Worm (Caenorhabditis elegans) whole organism, L3 larva: ENCODE measurements around the gene arv-1.

Experiments used
- R02D3.7 ChIP-seq: fragments of 150-350 bp; optimal IDR thresholded peaks from 2 replicates; lab custom pipeline; 2014; ENCODE audit warnings: missing biosample characterization, missing genetic modification characterization
- ZK546.5 ChIP-seq: sonication (generic microtip); optimal IDR thresholded peaks from 2 replicates; lab custom pipeline; 2017; ENCODE audit warnings: missing biosample characterization, missing genetic modification characterization
- aly-2 ChIP-seq: fragments of 150-350 bp; optimal IDR thresholded peaks from 2 replicates; lab custom pipeline; 2014; ENCODE audit warnings: missing biosample characterization, missing genetic modification characterization
- ama-1 ChIP-seq: fragments of 150-350 bp; optimal IDR thresholded peaks from 2 replicates; lab custom pipeline; 2018
- ceh-16 ChIP-seq: sonication (generic microtip); optimal IDR thresholded peaks from 2 replicates; lab custom pipeline; 2017; ENCODE audit warnings: missing biosample characterization, missing genetic modification characterization
- ceh-28 ChIP-seq: fragments of 150-350 bp; optimal IDR thresholded peaks from 2 replicates; lab custom pipeline; 2014; ENCODE audit warnings: missing biosample characterization, missing genetic modification reagents, missing genetic modification characterization
- ceh-82 ChIP-seq: fragments of 150-350 bp; optimal IDR thresholded peaks from 2 replicates; lab custom pipeline; 2014; ENCODE audit warnings: missing biosample characterization, missing genetic modification characterization
- ceh-9 ChIP-seq: sonication (generic microtip); optimal IDR thresholded peaks from 2 replicates; lab custom pipeline; 2018; ENCODE audit warnings: missing biosample characterization, missing genetic modification characterization
- daf-12 ChIP-seq: fragments of 150-350 bp; optimal IDR thresholded peaks from 2 replicates; lab custom pipeline; 2014; ENCODE audit warnings: missing biosample characterization, missing genetic modification reagents, missing genetic modification characterization
- egl-27 ChIP-seq: sonication (generic microtip); optimal IDR thresholded peaks from 4 replicates; lab custom pipeline; 2017; ENCODE audit warnings: missing biosample characterization, missing genetic modification reagents, missing genetic modification characterization
- egl-5 ChIP-seq: fragments of 150-350 bp; optimal IDR thresholded peaks from 2 replicates; lab custom pipeline; 2017; ENCODE audit warnings: missing biosample characterization, missing genetic modification reagents, missing genetic modification characterization, inconsistent platforms
- elt-1 ChIP-seq: fragments of 150-350 bp; optimal IDR thresholded peaks from 2 replicates; lab custom pipeline; 2014; ENCODE audit warnings: missing biosample characterization, missing genetic modification characterization
- elt-2 ChIP-seq: sonication (generic microtip); optimal IDR thresholded peaks from 2 replicates; lab custom pipeline; 2016; ENCODE audit warnings: missing genetic modification reagents, mild to moderate bottlenecking, missing genetic modification characterization, missing compliant biosample characterization
- elt-3 ChIP-seq, 3 experiments: fragments of 150-350 bp in 1 of 3; sonication (generic microtip) in 2 of 3; optimal IDR thresholded peaks; 2 replicates in 2 of 3; 4 replicates in 1 of 3; lab custom pipeline; 2014 to 2017; ENCODE audit warnings: missing biosample characterization in 3 of 3, missing genetic modification characterization in 3 of 3
- eor-1 ChIP-seq, 2 experiments: fragments of 150-350 bp; optimal IDR thresholded peaks; 2 replicates each; lab custom pipeline; 2014 to 2018; ENCODE audit warnings: missing biosample characterization in 2 of 2, missing genetic modification characterization in 2 of 2
- fkh-10 ChIP-seq: sonication (generic microtip); optimal IDR thresholded peaks from 2 replicates; lab custom pipeline; 2017; ENCODE audit warnings: missing biosample characterization, missing genetic modification reagents, missing genetic modification characterization
- fkh-2 ChIP-seq: fragments of 150-350 bp; optimal IDR thresholded peaks from 2 replicates; lab custom pipeline; 2014; ENCODE audit warnings: missing biosample characterization, missing genetic modification reagents, missing genetic modification characterization
- fos-1 ChIP-seq: fragments of 150-350 bp; optimal IDR thresholded peaks from 2 replicates; lab custom pipeline; 2014; ENCODE audit warnings: missing biosample characterization, missing genetic modification characterization
- hmg-11 ChIP-seq: sonication (generic microtip); optimal IDR thresholded peaks from 2 replicates; lab custom pipeline; 2016; ENCODE audit warnings: missing genetic modification characterization, missing compliant biosample characterization
- jun-1 ChIP-seq: fragments of 150-350 bp; optimal IDR thresholded peaks from 2 replicates; lab custom pipeline; 2014; ENCODE audit warnings: missing biosample characterization, missing genetic modification reagents, missing genetic modification characterization
- lin-15B ChIP-seq: fragments of 150-350 bp; optimal IDR thresholded peaks from 2 replicates; lab custom pipeline; 2014; ENCODE audit warnings: missing biosample characterization, missing genetic modification characterization
- lin-39 ChIP-seq: fragments of 150-350 bp; optimal IDR thresholded peaks from 2 replicates; lab custom pipeline; 2018; ENCODE audit warnings: missing biosample characterization, missing genetic modification reagents, missing genetic modification characterization
- lsy-12 ChIP-seq: sonication (generic microtip); optimal IDR thresholded peaks from 2 replicates; lab custom pipeline; 2016; ENCODE audit warnings: mild to moderate bottlenecking, missing genetic modification characterization, missing compliant biosample characterization
- mdl-1 ChIP-seq: fragments of 150-350 bp; optimal IDR thresholded peaks from 2 replicates; lab custom pipeline; 2014; ENCODE audit warnings: missing biosample characterization, missing genetic modification characterization
- mml-1 ChIP-seq: fragments of 150-350 bp; sonication (generic microtip); optimal IDR thresholded peaks from 3 replicates; lab custom pipeline; 2014; ENCODE audit warnings: missing biosample characterization, missing genetic modification characterization
- nfya-1 ChIP-seq: sonication (generic microtip); optimal IDR thresholded peaks from 2 replicates; lab custom pipeline; 2017; ENCODE audit warnings: missing genetic modification characterization, mild to moderate bottlenecking, missing compliant biosample characterization, antibody characterized with exemption, moderate library complexity; ENCODE audit not compliant: insufficient read depth
- nhr-11 ChIP-seq: fragments of 150-350 bp; optimal IDR thresholded peaks from 2 replicates; lab custom pipeline; 2014; ENCODE audit warnings: missing biosample characterization, missing genetic modification characterization
- nhr-23 ChIP-seq: fragments of 150-350 bp; optimal IDR thresholded peaks from 2 replicates; lab custom pipeline; 2014; ENCODE audit warnings: missing biosample characterization, missing genetic modification reagents, missing genetic modification characterization
- nhr-237 ChIP-seq: fragments of 150-350 bp; optimal IDR thresholded peaks from 2 replicates; lab custom pipeline; 2014; ENCODE audit warnings: missing biosample characterization, missing genetic modification characterization
- nhr-25 ChIP-seq: sonication (generic microtip); optimal IDR thresholded peaks from 2 replicates; lab custom pipeline; 2017; ENCODE audit warnings: missing biosample characterization, missing genetic modification characterization
- nhr-28 ChIP-seq: fragments of 150-350 bp; optimal IDR thresholded peaks from 2 replicates; lab custom pipeline; 2014; ENCODE audit warnings: missing biosample characterization, missing genetic modification characterization
- nhr-43 ChIP-seq: sonication (generic microtip); optimal IDR thresholded peaks from 2 replicates; lab custom pipeline; 2016; ENCODE audit warnings: mild to moderate bottlenecking, missing genetic modification characterization, missing compliant biosample characterization; ENCODE audit not compliant: poor library complexity, severe bottlenecking
- nhr-67 ChIP-seq: fragments of 150-350 bp; optimal IDR thresholded peaks from 2 replicates; lab custom pipeline; 2014; ENCODE audit warnings: missing biosample characterization, missing genetic modification characterization
- nhr-76 ChIP-seq: fragments of 150-350 bp; sonication (generic microtip); optimal IDR thresholded peaks from 5 replicates; lab custom pipeline; 2014; ENCODE audit warnings: missing biosample characterization, missing genetic modification characterization
- nhr-77 ChIP-seq: fragments of 150-350 bp; optimal IDR thresholded peaks from 2 replicates; lab custom pipeline; 2014; ENCODE audit warnings: missing biosample characterization, missing genetic modification characterization
- pha-4 ChIP-seq: fragments of 150-350 bp; optimal IDR thresholded peaks from 2 replicates; lab custom pipeline; 2014; ENCODE audit warnings: missing biosample characterization, missing genetic modification reagents, missing genetic modification characterization
- pqm-1 ChIP-seq: fragments of 150-350 bp; optimal IDR thresholded peaks from 2 replicates; lab custom pipeline; 2017; ENCODE audit warnings: missing biosample characterization, missing genetic modification characterization, inconsistent platforms
- sea-2 ChIP-seq: fragments of 150-350 bp; sonication (generic microtip); optimal IDR thresholded peaks from 4 replicates; lab custom pipeline; 2014; ENCODE audit warnings: missing biosample characterization, missing genetic modification reagents, missing genetic modification characterization
- skn-1 ChIP-seq: fragments of 150-350 bp; optimal IDR thresholded peaks from 2 replicates; lab custom pipeline; 2014; ENCODE audit warnings: missing biosample characterization, missing genetic modification characterization
- snpc-4 ChIP-seq: fragments of 150-350 bp; optimal IDR thresholded peaks from 2 replicates; lab custom pipeline; 2014; ENCODE audit warnings: missing biosample characterization, missing genetic modification characterization
- tbx-2 ChIP-seq: sonication (generic microtip); optimal IDR thresholded peaks from 2 replicates; lab custom pipeline; 2016; ENCODE audit warnings: mild to moderate bottlenecking, missing genetic modification characterization, missing compliant biosample characterization
- unc-39 ChIP-seq: sonication (generic microtip); optimal IDR thresholded peaks from 4 replicates; lab custom pipeline; 2017; ENCODE audit warnings: missing biosample characterization, missing genetic modification characterization
- unc-62 ChIP-seq: fragments of 150-350 bp; sonication (generic microtip); optimal IDR thresholded peaks from 4 replicates; lab custom pipeline; 2014; ENCODE audit warnings: missing biosample characterization, missing genetic modification reagents, missing genetic modification characterization
- zag-1 ChIP-seq: fragments of 150-350 bp; optimal IDR thresholded peaks from 2 replicates; lab custom pipeline; 2014; ENCODE audit warnings: missing biosample characterization, missing genetic modification characterization
- ztf-11 ChIP-seq: fragments of 150-350 bp; optimal IDR thresholded peaks from 2 replicates; lab custom pipeline; 2014; ENCODE audit warnings: missing biosample characterization, missing genetic modification characterization
- ztf-4 ChIP-seq: fragments of 150-350 bp; optimal IDR thresholded peaks from 2 replicates; lab custom pipeline; 2014; ENCODE audit warnings: missing biosample characterization, missing genetic modification characterization

The arv-1 gene

ce11 chrII:10187808-10188207 is 12.8 kb downstream of the arv-1 start, which contains the start of gene srd-2:
Gene srd-2 (minus strand): TSS chrII:10187908.
- TF ChIP-seq aly-2 (no peak), egl-27 (no peak), R02D3.7 (no peak), mdl-1 (tag; lab: Kevin White, UChicago) (no peak), ZK546.5 (tag; lab: Kevin White, UChicago) (no peak), nhr-43 (no peak), ceh-28 (tag; lab: Kevin White, UChicago) (no peak), snpc-4 (tag; lab: Kevin White, UChicago) (no peak), egl-5 (tag; lab: Kevin White, UChicago) (no peak), elt-1 (tag; lab: Kevin White, UChicago) (no peak), lin-39 (no peak), lsy-12 (tag; lab: Kevin White, UChicago) (no peak)

ce11 chrII:10182634-10183033 is 18.0 kb downstream of the arv-1 start, which contains the start of gene srd-1:
Gene srd-1 (minus strand): TSS chrII:10182734.
- TF ChIP-seq tbx-2 (tag; lab: Kevin White, UChicago) (no peak), nfya-1 (no peak), ceh-16 (tag; lab: Kevin White, UChicago) (no peak), jun-1 (tag; lab: Kevin White, UChicago) (no peak), zag-1 (tag; lab: Kevin White, UChicago) (no peak), eor-1 (tag; optimal IDR thresholded peaks at IDR 0.05; lab: Kevin White, UChicago) (no peak), mdl-1 (tag; lab: Kevin White, UChicago) (no peak), nhr-77 (tag; lab: Kevin White, UChicago) (no peak), egl-5 (tag; lab: Kevin White, UChicago) (no peak), ceh-9 (tag; lab: Kevin White, UChicago) (no peak), hmg-11 (tag; lab: Kevin White, UChicago) (no peak), nhr-76 (tag; lab: Kevin White, UChicago) (no peak), lsy-12 (tag; lab: Kevin White, UChicago) (no peak), skn-1 (no peak), snpc-4 (tag; lab: Kevin White, UChicago) (no peak)

ce11 chrII:10174338-10174737 is 26.3 kb downstream of the arv-1 start, which contains the start of gene F33H1.4:
Gene F33H1.4 (plus strand): TSS chrII:10174648.
- TF ChIP-seq mdl-1 (tag; lab: Kevin White, UChicago): no peak
- TF ChIP-seq lin-15B: peak; percentile 97
- no peak for TF ChIP-seq pqm-1
- no peak for TF ChIP-seq nfya-1
- no peak for TF ChIP-seq ZK546.5 (tag; lab: Kevin White, UChicago)
- TF ChIP-seq zag-1 (tag; lab: Kevin White, UChicago): no peak
- TF ChIP-seq ama-1 (lab: Kevin White, UChicago): peak; percentile 68
- no peak for TF ChIP-seq daf-12 (tag; lab: Kevin White, UChicago)
- TF ChIP-seq egl-5 (tag; lab: Kevin White, UChicago): no peak
- peak; percentile 29 for TF ChIP-seq elt-2 (tag; lab: Kevin White, UChicago)
- TF ChIP-seq unc-39 (tag; lab: Kevin White, UChicago): no peak
- no peak for TF ChIP-seq skn-1
- no peak for TF ChIP-seq elt-3 (tag; optimal IDR thresholded peaks at IDR 0.05; lab: Kevin White, UChicago)
- TF ChIP-seq snpc-4 (tag; lab: Kevin White, UChicago): no peak
- TF ChIP-seq mml-1: no peak
- TF ChIP-seq nhr-76 (tag; lab: Kevin White, UChicago): no peak
- TF ChIP-seq nhr-237 (tag; lab: Kevin White, UChicago): no peak
- no peak for TF ChIP-seq lsy-12 (tag; lab: Kevin White, UChicago)
- TF ChIP-seq fkh-2: no peak
- TF ChIP-seq ceh-9 (tag; lab: Kevin White, UChicago): no peak
- no peak for TF ChIP-seq lin-39
- no peak for TF ChIP-seq nhr-28 (tag; lab: Kevin White, UChicago)
- no peak for TF ChIP-seq eor-1 (tag; optimal IDR thresholded peaks at IDR 0.05; lab: Kevin White, UChicago)
- peak; percentile 58 for TF ChIP-seq R02D3.7
- no peak for TF ChIP-seq ztf-11 (tag; lab: Kevin White, UChicago)
- no peak for TF ChIP-seq fkh-10 (GFP tag; lab: Kevin White, UChicago)
- TF ChIP-seq jun-1 (tag; lab: Kevin White, UChicago): peak; percentile 32
- no peak for TF ChIP-seq tbx-2 (tag; lab: Kevin White, UChicago)
- TF ChIP-seq ceh-16 (tag; lab: Kevin White, UChicago): no peak
- no peak for TF ChIP-seq nhr-77 (tag; lab: Kevin White, UChicago)
- no peak for TF ChIP-seq ceh-82 (tag; lab: Kevin White, UChicago)
- no peak for TF ChIP-seq fos-1 (tag; lab: Kevin White, UChicago)
- TF ChIP-seq nhr-23 (tag; lab: Kevin White, UChicago): peak; percentile 57
- peak; percentile 71 for TF ChIP-seq nhr-25 (tag; lab: Kevin White, UChicago)
- TF ChIP-seq sea-2 (GFP tag; lab: Kevin White, UChicago): no peak
- peak; percentile 36 for TF ChIP-seq nhr-43
- no peak for TF ChIP-seq hmg-11 (tag; lab: Kevin White, UChicago)
- TF ChIP-seq nhr-11 (tag; lab: Kevin White, UChicago): no peak
- no peak for TF ChIP-seq unc-62 (GFP tag; lab: Kevin White, UChicago)
- peak; percentile 84 for TF ChIP-seq pha-4 (tag; lab: Kevin White, UChicago)
- no peak for TF ChIP-seq aly-2
- TF ChIP-seq nhr-67: no peak
- TF ChIP-seq elt-1 (tag; lab: Kevin White, UChicago): no peak
- no peak for TF ChIP-seq ceh-28 (tag; lab: Kevin White, UChicago)
- TF ChIP-seq ztf-4 (tag; lab: Kevin White, UChicago): no peak
- TF ChIP-seq egl-27: no peak
